Fruit fly (Drosophila melanogaster): ENCODE results near the gene CG7069.

DNA sequence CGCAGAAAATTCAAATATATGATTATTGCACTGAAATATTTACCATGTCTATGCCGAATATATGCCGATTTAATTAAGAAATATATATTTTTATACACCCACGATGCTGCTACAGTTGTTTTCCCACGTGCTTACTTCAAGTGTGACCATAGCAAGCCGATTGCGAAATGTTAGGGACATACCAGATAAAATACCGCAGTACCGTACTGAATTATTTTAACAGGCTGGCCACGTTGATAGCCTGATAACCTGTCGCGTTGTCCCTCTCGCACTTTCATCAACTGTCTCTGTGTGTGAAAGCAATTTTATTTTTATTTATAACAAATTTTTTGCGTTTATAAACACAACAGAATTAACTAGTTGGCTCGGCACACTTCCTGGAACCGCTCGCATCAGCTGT is 48.3 kb downstream of the CG7069 start, which contains the start of the genes Nop56 and mats:
- TF ChIP-seq CTCF (optimal IDR thresholded peaks at IDR 0.05) (peak in 1 of 2 experiments; percentile 24), CG8478 (optimal IDR thresholded peaks at IDR 0.05) (no peak)

All from S2 (cell line).